Fruit fly (Drosophila melanogaster) Kc167 (cell line): Measurements from ENCODE around the gene Acbp5.

Source experiments
- Myc ChIP-seq: fragments of >200 bp; optimal IDR thresholded peaks from 2 replicates; lab custom pipeline; 2017; ENCODE audit warnings: missing external identifiers
- h ChIP-seq: fragments of >200 bp; optimal IDR thresholded peaks from 3 replicates; lab custom pipeline; 2018; ENCODE audit warnings: missing external identifiers
- insv ChIP-seq: fragments of >200 bp; optimal IDR thresholded peaks from 3 replicates; lab custom pipeline; 2018; ENCODE audit warnings: missing external identifiers
- psq ChIP-seq: fragments of >200 bp; optimal IDR thresholded peaks from 2 replicates; lab custom pipeline; 2017; ENCODE audit warnings: missing external identifiers

dm6 chr3L:8830017-8830702, 41.8 kb upstream of the Acbp5 start:
- TF ChIP-seq h (lab: Kevin White, UChicago) (no peak), psq (lab: Kevin White, UChicago) (no peak), insv (lab: Kevin White, UChicago) (no peak), Myc (no peak)
